Worm (Caenorhabditis elegans): Measurements from ENCODE around the gene cdf-2.

cdf-2 gene

DNA sequence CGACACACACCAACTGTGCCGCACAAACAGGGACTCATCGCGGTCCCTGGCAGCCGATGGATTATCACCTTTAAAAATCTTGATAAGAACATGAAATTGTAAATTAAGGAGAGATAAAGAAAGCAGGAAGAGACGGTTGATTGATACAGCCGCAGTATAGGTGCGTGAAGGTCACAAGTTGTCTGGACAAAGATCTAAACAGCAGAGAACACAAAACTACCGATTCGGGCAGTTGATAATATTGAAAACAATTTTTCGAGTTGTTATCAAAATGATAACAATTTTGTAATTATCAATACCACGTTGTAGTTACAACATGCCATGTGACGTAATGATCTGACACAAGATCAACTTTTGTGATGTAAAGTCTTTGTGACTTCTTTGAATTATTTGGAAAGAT, 34.1 kb upstream of the cdf-2 start (continued):
- TF ChIP-seq pax-3 (tag; optimal IDR thresholded peaks at IDR 0.05), result no peak
- TF ChIP-seq sox-4 (tag; optimal IDR thresholded peaks at IDR 0.05), result no peak
- peak; percentile 23 for TF ChIP-seq swsn-7 (tag; optimal IDR thresholded peaks at IDR 0.05)
- TF ChIP-seq efl-1 (optimal IDR thresholded peaks at IDR 0.05), result no peak
- TF ChIP-seq efl-1 (GFP tag; optimal IDR thresholded peaks at IDR 0.05 in 1 of 2), result peak in 1 of 2 experiments; percentile 80
- TF ChIP-seq ceh-8 (GFP tag; optimal IDR thresholded peaks at IDR 0.05), result no peak
- no peak for TF ChIP-seq unc-98 (GFP tag; IDR thresholded peaks at IDR 0.05)
- no peak for TF ChIP-seq dsc-1 (tag; optimal IDR thresholded peaks at IDR 0.05)
- no peak for TF ChIP-seq ztf-11 (tag; optimal IDR thresholded peaks at IDR 0.05)
- TF ChIP-seq lin-35 (GFP tag; optimal IDR thresholded peaks at IDR 0.05), result peak; percentile 1 to 84
- no peak for TF ChIP-seq sptf-1 (tag; optimal IDR thresholded peaks at IDR 0.05)
- no peak for TF ChIP-seq unc-30 (tag; optimal IDR thresholded peaks at IDR 0.05)
- peak; percentile 30 for TF ChIP-seq unc-130 (tag; optimal IDR thresholded peaks at IDR 0.05)
- TF ChIP-seq ces-1 (GFP tag; optimal IDR thresholded peaks at IDR 0.05), result no peak
- TF ChIP-seq fkh-10 (GFP tag; optimal IDR thresholded peaks at IDR 0.05), result no peak
- TF ChIP-seq mef-2 (tag; optimal IDR thresholded peaks at IDR 0.05), result no peak
- peak; percentile 7 for TF ChIP-seq lin-13 (GFP tag; optimal IDR thresholded peaks at IDR 0.05)
- TF ChIP-seq nhr-71 (tag; optimal IDR thresholded peaks at IDR 0.05), result peak; percentile 95
- TF ChIP-seq aly-2 (tag; optimal IDR thresholded peaks at IDR 0.05), result no peak
- TF ChIP-seq sup-37 (GFP tag; optimal IDR thresholded peaks at IDR 0.05), result no peak
- TF ChIP-seq elt-2 (tag; optimal IDR thresholded peaks at IDR 0.05), result peak; percentile 100
- TF ChIP-seq mep-1 (tag; optimal IDR thresholded peaks at IDR 0.05), result peak; percentile 12
- peak; percentile 93 for TF ChIP-seq nhr-90 (tag; optimal IDR thresholded peaks at IDR 0.05; ENCODE audit: poor library complexity)
- no peak for TF ChIP-seq fkh-4 (tag; optimal IDR thresholded peaks at IDR 0.05; ENCODE audit: borderline replicate concordance)
- peak; percentile 25 for TF ChIP-seq ztf-4 (tag; optimal IDR thresholded peaks at IDR 0.05)
- TF ChIP-seq mdl-1 (tag; optimal IDR thresholded peaks at IDR 0.05), result peak in 1 of 2 experiments; percentile 80
- no peak for TF ChIP-seq nhr-84 (tag; optimal IDR thresholded peaks at IDR 0.05)
- peak; percentile 72 for TF ChIP-seq nhr-47 (tag; optimal IDR thresholded peaks at IDR 0.05)
- no peak for TF ChIP-seq ceh-82 (tag; optimal IDR thresholded peaks at IDR 0.05)
- peak; percentile 65 for TF ChIP-seq grh-1 (GFP tag; IDR thresholded peaks at IDR 0.05)
- TF ChIP-seq fkh-8 (tag; optimal IDR thresholded peaks at IDR 0.05), result no peak
- peak; percentile 50 for TF ChIP-seq C16A3.4 (tag; optimal IDR thresholded peaks at IDR 0.05)
- TF ChIP-seq nhr-11 (tag; optimal IDR thresholded peaks at IDR 0.05), result no peak
- TF ChIP-seq hlh-4 (tag; optimal IDR thresholded peaks at IDR 0.05), result no peak
- TF ChIP-seq blmp-1 (tag; optimal IDR thresholded peaks at IDR 0.05), result peak; percentile 85
- TF ChIP-seq C04F5.9 (tag; optimal IDR thresholded peaks at IDR 0.05), result no peak
- no peak for TF ChIP-seq nhr-237 (tag; optimal IDR thresholded peaks at IDR 0.05)
- TF ChIP-seq jun-1 (tag; optimal IDR thresholded peaks at IDR 0.05), result peak; percentile 74
- no peak for TF ChIP-seq fos-1 (tag; optimal IDR thresholded peaks at IDR 0.05)
- TF ChIP-seq zip-4 (GFP tag; optimal IDR thresholded peaks at IDR 0.05), result no peak
- no peak for TF ChIP-seq ceh-63 (GFP tag; optimal IDR thresholded peaks at IDR 0.05)
- TF ChIP-seq nhr-19 (GFP tag; conservative IDR thresholded peaks at IDR 0.05), result peak; percentile 96
- TF ChIP-seq nhr-76 (tag; optimal IDR thresholded peaks at IDR 0.05), result no peak
- TF ChIP-seq elt-3 (tag; optimal IDR thresholded peaks at IDR 0.05), result peak; percentile 81 to 100 (median 96)
- TF ChIP-seq snu-23 (GFP tag; optimal IDR thresholded peaks at IDR 0.05), result peak; percentile 81
- TF ChIP-seq irx-1 (tag; optimal IDR thresholded peaks at IDR 0.05), result peak; percentile 18
- TF ChIP-seq nhr-20 (tag; optimal IDR thresholded peaks at IDR 0.05), result peak; percentile 99
- peak; percentile 32 for TF ChIP-seq efl-3 (GFP tag; optimal IDR thresholded peaks at IDR 0.05)
- no peak for TF ChIP-seq aha-1 (tag; optimal IDR thresholded peaks at IDR 0.05)
- peak in 2 of 3 experiments; percentile 14 to 39 for TF ChIP-seq dpl-1 (GFP tag; optimal IDR thresholded peaks at IDR 0.05)
- TF ChIP-seq unc-86 (tag; optimal IDR thresholded peaks at IDR 0.05), result no peak
- TF ChIP-seq nhr-85 (tag), result peak; percentile 99
- TF ChIP-seq egl-13 (tag; optimal IDR thresholded peaks at IDR 0.05), result no peak

All from whole organism, L1 larva.